Fruit fly (Drosophila melanogaster): ENCODE measurements around the gene Obp28a.

The Obp28a gene

dm6 chr2L:7523564-7523963 lies 26.4 kb upstream of the Obp28a start:
- TF ChIP-seq CG17806 (tag; optimal IDR thresholded peaks at IDR 0.05) (no peak), CG4496 (GFP tag; IDR thresholded peaks at IDR 0.05) (0 out of 3 replicates have a peak, but pooled peaks have one; percentile 24)

dm6 chr2L:7522737-7523136 lies 25.6 kb upstream of the Obp28a start:
- TF ChIP-seq D1 (tag; optimal IDR thresholded peaks at IDR 0.05) (no peak), CG17806 (tag; optimal IDR thresholded peaks at IDR 0.05) (no peak), Pif1B (GFP tag; optimal IDR thresholded peaks at IDR 0.05) (peak; percentile 11), CG8159 (tag; optimal IDR thresholded peaks at IDR 0.05) (no peak), CG4496 (GFP tag; IDR thresholded peaks at IDR 0.05) (peak; percentile 63; the same call in 2 of the 3 replicates), fd96Ca (GFP tag; IDR thresholded peaks at IDR 0.05) (peak; percentile 56; the same call in 2 of the 3 replicates), CG14655 (GFP tag; optimal IDR thresholded peaks at IDR 0.05) (peak; percentile 56), CG8301 (tag; optimal IDR thresholded peaks at IDR 0.05) (peak; percentile 61), rn (GFP tag; IDR thresholded peaks at IDR 0.05) (0 out of 2 replicates have a peak, but pooled peaks have one; percentile 10), Ets98B (GFP tag; IDR thresholded peaks at IDR 0.05) (0 out of 2 replicates have a peak, but pooled peaks have one; percentile 39), CG15710 (tag; optimal IDR thresholded peaks at IDR 0.05) (no peak), Pif1A (GFP tag; optimal IDR thresholded peaks at IDR 0.05) (peak; percentile 47)

- no peak for TF ChIP-seq CG34367 (tag; optimal IDR thresholded peaks at IDR 0.05)
- no peak for TF ChIP-seq CG17806 (tag; optimal IDR thresholded peaks at IDR 0.05)
- TF ChIP-seq Ets98B (GFP tag; IDR thresholded peaks at IDR 0.05) = no peak
Measured at dm6 chr2L:7521627-7522026, 24.5 kb upstream of the Obp28a start.

- TF ChIP-seq CG8301 (tag; optimal IDR thresholded peaks at IDR 0.05) = no peak
- peak; percentile 59; the same call in 2 of the 3 replicates for TF ChIP-seq CG4496 (GFP tag; IDR thresholded peaks at IDR 0.05)
- 0 out of 2 replicates have a peak, but pooled peaks have one; percentile 7 for TF ChIP-seq rn (GFP tag; IDR thresholded peaks at IDR 0.05)
- TF ChIP-seq CG12605 (GFP tag; IDR thresholded peaks at IDR 0.05) = no peak
- no peak for TF ChIP-seq Pif1B (GFP tag; optimal IDR thresholded peaks at IDR 0.05)
- peak; percentile 49 for TF ChIP-seq CG32121 (GFP tag; IDR thresholded peaks at IDR 0.05)
- 0 out of 3 replicates have a peak, but pooled peaks have one; percentile 26 for TF ChIP-seq fd96Ca (GFP tag; IDR thresholded peaks at IDR 0.05)
- no peak for TF ChIP-seq CG15710 (tag; optimal IDR thresholded peaks at IDR 0.05)
- TF ChIP-seq Ets98B (GFP tag; IDR thresholded peaks at IDR 0.05) = peak; percentile 39; the same call in 1 of the 2 replicates
Measured at dm6 chr2L:7520575-7520974, 23.4 kb upstream of the Obp28a start.

- TF ChIP-seq CG8301 (tag; optimal IDR thresholded peaks at IDR 0.05) (no peak), Pif1B (GFP tag; optimal IDR thresholded peaks at IDR 0.05) (no peak), CG12605 (GFP tag; IDR thresholded peaks at IDR 0.05) (no peak), CG8159 (tag; optimal IDR thresholded peaks at IDR 0.05) (no peak), CG34367 (tag; optimal IDR thresholded peaks at IDR 0.05) (no peak), Snoo (tag; optimal IDR thresholded peaks at IDR 0.05) (no peak), CG15710 (tag; optimal IDR thresholded peaks at IDR 0.05) (no peak), Pif1A (GFP tag; optimal IDR thresholded peaks at IDR 0.05) (no peak), CG10348 (GFP tag; IDR thresholded peaks at IDR 0.05) (no peak), rn (GFP tag; IDR thresholded peaks at IDR 0.05) (no peak), fd96Ca (GFP tag; IDR thresholded peaks at IDR 0.05) (no peak), D1 (tag; optimal IDR thresholded peaks at IDR 0.05) (no peak), CG13204 (GFP tag; optimal IDR thresholded peaks at IDR 0.05) (no peak)
Measured at dm6 chr2L:7519580-7520174, 22.5 kb upstream of the Obp28a start.

- TF ChIP-seq rn (GFP tag; IDR thresholded peaks at IDR 0.05) = no peak
- TF ChIP-seq CG8301 (tag; optimal IDR thresholded peaks at IDR 0.05) = no peak
- no peak for TF ChIP-seq CG34367 (tag; optimal IDR thresholded peaks at IDR 0.05)
- no peak for TF ChIP-seq Snoo (tag; optimal IDR thresholded peaks at IDR 0.05)
- TF ChIP-seq CG9948 (tag; optimal IDR thresholded peaks at IDR 0.05) = no peak
- no peak for TF ChIP-seq D1 (tag; optimal IDR thresholded peaks at IDR 0.05)
- no peak for TF ChIP-seq CG17806 (tag; optimal IDR thresholded peaks at IDR 0.05)
- no peak for TF ChIP-seq CG32121 (GFP tag; IDR thresholded peaks at IDR 0.05)
- no peak for TF ChIP-seq CG10348 (GFP tag; IDR thresholded peaks at IDR 0.05)
Measured at dm6 chr2L:7518896-7519295, 21.7 kb upstream of the Obp28a start.

dm6 chr2L:7515396-7515795 lies 18.2 kb upstream of the Obp28a start:
- TF ChIP-seq Pif1B (GFP tag; optimal IDR thresholded peaks at IDR 0.05) = no peak
- TF ChIP-seq CG4496 (GFP tag; IDR thresholded peaks at IDR 0.05) = peak; percentile 73; the same call in 2 of the 3 replicates
- TF ChIP-seq Snoo (tag; optimal IDR thresholded peaks at IDR 0.05) = no peak
- TF ChIP-seq Ets98B (GFP tag; IDR thresholded peaks at IDR 0.05) = peak; percentile 44
- TF ChIP-seq CG17806 (tag; optimal IDR thresholded peaks at IDR 0.05) = peak; percentile 12
- TF ChIP-seq CG8301 (tag; optimal IDR thresholded peaks at IDR 0.05) = peak; percentile 38
- TF ChIP-seq Pif1A (GFP tag; optimal IDR thresholded peaks at IDR 0.05) = no peak
- TF ChIP-seq EcR (GFP tag; optimal IDR thresholded peaks at IDR 0.05) = no peak
- peak; percentile 57; the same call in 1 of the 2 replicates for TF ChIP-seq CG32121 (GFP tag; IDR thresholded peaks at IDR 0.05)
- TF ChIP-seq CG14655 (GFP tag; optimal IDR thresholded peaks at IDR 0.05) = peak; percentile 49
- peak; percentile 31 for TF ChIP-seq CG9948 (tag; optimal IDR thresholded peaks at IDR 0.05)

All from whole organism, pupa.